Fruit fly (Drosophila melanogaster): ENCODE measurements around the gene CG17834.

DNA sequence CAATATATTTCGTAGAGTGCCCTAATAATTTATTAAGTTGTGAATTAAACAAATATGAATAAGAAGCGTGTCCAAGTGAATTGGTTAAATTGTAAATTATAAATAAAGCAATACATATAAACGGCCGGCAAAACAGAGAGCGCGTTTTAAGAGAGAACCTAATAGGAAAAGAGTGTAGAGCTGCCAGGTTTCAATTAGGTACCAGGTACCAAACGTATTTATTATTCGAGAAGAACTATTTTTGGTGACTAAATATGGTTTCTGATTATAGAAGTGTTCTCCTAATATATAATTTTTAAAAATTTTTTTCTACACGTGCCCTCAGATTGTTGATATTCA is 13.3 kb downstream of the CG17834 start:
- TF ChIP-seq CG8478 (optimal IDR thresholded peaks at IDR 0.05) (no peak), EcR (GFP tag; optimal IDR thresholded peaks at IDR 0.05) (no peak), pan (optimal IDR thresholded peaks at IDR 0.05) (no peak), psq (optimal IDR thresholded peaks at IDR 0.05) (no peak)

Measured in whole organism.